Worm (Caenorhabditis elegans): ENCODE measurements around the gene D2089.8.

DNA sequence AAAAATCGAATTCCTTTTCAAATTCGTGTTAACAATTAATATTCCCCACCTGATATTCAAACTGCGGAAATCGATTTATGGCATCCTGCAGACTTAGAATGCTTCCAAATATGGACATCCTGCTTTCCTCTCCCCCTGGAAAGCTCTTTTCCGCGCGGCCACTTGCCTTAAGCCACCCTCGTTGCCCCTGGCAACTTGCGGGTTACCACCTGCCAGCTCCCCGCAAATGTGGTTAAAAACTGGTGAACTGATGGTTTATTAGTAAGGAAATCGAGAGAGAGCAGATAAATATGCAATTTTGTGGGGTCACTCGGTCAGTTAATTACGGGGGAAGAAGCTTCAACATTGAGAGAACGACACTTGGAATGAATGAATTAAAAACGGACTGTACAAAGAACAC is 10.5 kb downstream of the D2089.8 start, which contains the start of gene nphp-1:
- no peak for TF ChIP-seq unc-55 (GFP tag; optimal IDR thresholded peaks at IDR 0.05)
- no peak for TF ChIP-seq unc-86 (tag; optimal IDR thresholded peaks at IDR 0.05)
- TF ChIP-seq C08G9.2 (tag; optimal IDR thresholded peaks at IDR 0.05), result no peak
- no peak for TF ChIP-seq ceh-18 (tag; optimal IDR thresholded peaks at IDR 0.05)
- no peak for TF ChIP-seq T23F11.4 (GFP tag; optimal IDR thresholded peaks at IDR 0.05)
- TF ChIP-seq ceh-19 (GFP tag; optimal IDR thresholded peaks at IDR 0.05), result no peak
- TF ChIP-seq pqm-1 (tag; optimal IDR thresholded peaks at IDR 0.05), result no peak
- TF ChIP-seq hlh-8 (tag; optimal IDR thresholded peaks at IDR 0.05), result no peak
- no peak for TF ChIP-seq unc-3 (GFP tag; conservative IDR thresholded peaks at IDR 0.05)
- TF ChIP-seq unc-3 (tag; optimal IDR thresholded peaks at IDR 0.05), result no peak
- no peak for TF ChIP-seq pha-4 (tag; optimal IDR thresholded peaks at IDR 0.05)
- TF ChIP-seq ceh-24 (tag; optimal IDR thresholded peaks at IDR 0.05), result no peak
- TF ChIP-seq gmeb-2 (tag; optimal IDR thresholded peaks at IDR 0.05), result no peak

All from whole organism, late embryonic.